Worm (Caenorhabditis elegans) whole organism, late embryonic: ENCODE measurements around the gene R10D12.1.

Source experiments
- ceh-9 ChIP-seq: sonication (generic microtip); optimal IDR thresholded peaks from 2 replicates; lab custom pipeline; 2016; ENCODE audit warnings: mild to moderate bottlenecking, missing genetic modification characterization, inconsistent platforms, missing compliant biosample characterization
- pqm-1 ChIP-seq: sonication (generic microtip); optimal IDR thresholded peaks from 2 replicates; lab custom pipeline; 2016; ENCODE audit warnings: missing genetic modification characterization, missing compliant biosample characterization

DNA sequence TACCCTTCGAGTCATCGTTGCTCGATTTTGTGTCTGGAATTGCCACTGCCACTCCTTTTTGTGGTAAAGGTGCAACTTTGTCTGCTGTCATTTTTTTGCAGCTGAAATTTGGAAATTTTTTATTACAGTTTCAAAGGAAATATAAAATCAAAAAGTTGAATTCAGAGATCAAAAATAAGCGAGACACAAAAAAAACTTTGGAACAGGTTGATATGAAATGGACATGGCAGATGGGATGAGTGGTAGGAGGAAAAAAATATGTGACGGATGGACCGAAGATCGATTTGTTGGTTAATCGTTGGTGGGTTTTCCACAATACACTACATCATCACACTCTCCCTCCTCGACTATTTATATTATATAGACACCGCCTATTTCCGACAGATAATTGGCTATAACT is at the start of gene R10D12.1:
- TF ChIP-seq ceh-9 (tag; lab: Kevin White, UChicago) (no peak), pqm-1 (tag; lab: Kevin White, UChicago) (no peak)
